Worm (Caenorhabditis elegans) whole organism, midembryonic: ENCODE results near the gene fbxa-38.

Experiments used
- T22C8.4 ChIP-seq: fragments of 200-800 bp; sonication (Bioruptor generic); IDR thresholded peaks from 2 replicates; pipeline ENCODE4 v1.3.6; 2022; ENCODE audit warnings: missing genetic modification characterization, missing compliant biosample characterization
- cog-1 ChIP-seq: sonication (generic microtip); optimal IDR thresholded peaks from 2 replicates; lab custom pipeline; 2016; ENCODE audit warnings: missing genetic modification characterization, missing compliant biosample characterization
- flt-1 ChIP-seq: fragments of 200-800 bp; sonication (Bioruptor generic); IDR thresholded peaks from 2 replicates; pipeline ENCODE4 v1.3.6; 2022; ENCODE audit warnings: missing genetic modification characterization, missing compliant biosample characterization
- klf-2 ChIP-seq: fragments of 200-800 bp; sonication (Bioruptor generic); conservative IDR thresholded peaks from 2 replicates; pipeline ENCODE4 v1.3.6; 2022; ENCODE audit warnings: missing genetic modification reagents, missing genetic modification characterization, missing compliant biosample characterization
- med-1 ChIP-seq: sonication (generic microtip); optimal IDR thresholded peaks from 2 replicates; lab custom pipeline; 2017; ENCODE audit warnings: missing genetic modification characterization, mild to moderate bottlenecking, missing compliant biosample characterization, antibody characterized with exemption, missing genetic modification reagents; ENCODE audit not compliant: insufficient read depth
- ref-1 ChIP-seq: fragments of 200-800 bp; sonication (Bioruptor generic); conservative IDR thresholded peaks from 2 replicates; pipeline ENCODE4 v1.3.6; 2022; ENCODE audit warnings: missing genetic modification reagents, missing genetic modification characterization, missing compliant biosample characterization
- tab-1 ChIP-seq: fragments of 200-800 bp; sonication (Bioruptor generic); IDR thresholded peaks from 2 replicates; pipeline ENCODE4 v1.3.6; 2022; ENCODE audit warnings: missing genetic modification characterization, missing compliant biosample characterization
- ztf-23 ChIP-seq: fragments of 200-800 bp; sonication (Bioruptor generic); IDR thresholded peaks from 2 replicates; pipeline ENCODE4 v1.3.6; 2022; ENCODE audit warnings: missing genetic modification reagents, missing genetic modification characterization, missing compliant biosample characterization
- ztf-29 ChIP-seq: fragments of 200-800 bp; sonication (Bioruptor generic); IDR thresholded peaks from 2 replicates; pipeline ENCODE4 v1.3.6; 2022; ENCODE audit warnings: missing genetic modification reagents, missing genetic modification characterization, missing compliant biosample characterization

The fbxa-38 gene

DNA sequence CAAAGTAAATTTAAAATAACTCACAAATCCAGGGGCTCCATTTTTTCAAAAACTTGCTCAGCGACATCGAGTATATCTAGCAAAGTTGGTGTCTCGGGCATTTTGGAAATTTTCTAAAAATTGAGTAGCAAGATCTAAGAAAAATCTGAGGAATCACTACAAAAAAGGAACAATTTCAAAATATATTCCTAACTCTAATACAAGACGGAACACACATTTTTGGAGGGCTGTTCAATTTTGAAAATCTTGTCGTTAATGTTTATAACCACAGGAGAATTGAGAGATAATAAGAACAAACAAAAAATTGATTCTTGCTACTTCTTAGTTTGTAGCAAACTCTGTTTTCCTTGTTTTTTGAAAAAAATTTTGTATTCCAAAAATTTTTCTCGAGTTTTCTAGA, 7.9 kb downstream of the fbxa-38 start, which contains the start of gene fbxa-47:
TSS of gene fbxa-47 (minus strand) at position 101 of the 400 bp plus-strand sequence.
- TF ChIP-seq klf-2 (GFP tag; lab: Robert Waterston, UW): no peak
- no peak for TF ChIP-seq ztf-29 (GFP tag; lab: Robert Waterston, UW)
- TF ChIP-seq flt-1 (GFP tag; lab: Robert Waterston, UW): no peak
- TF ChIP-seq cog-1 (tag; lab: Kevin White, UChicago): no peak
- TF ChIP-seq tab-1 (GFP tag; lab: Robert Waterston, UW): no peak
- no peak for TF ChIP-seq ref-1 (GFP tag; lab: Robert Waterston, UW)
- no peak for TF ChIP-seq T22C8.4
- no peak for TF ChIP-seq ztf-23 (GFP tag; lab: Robert Waterston, UW)
- no peak for TF ChIP-seq med-1 (GFP tag; lab: Kevin White, UChicago)

DNA sequence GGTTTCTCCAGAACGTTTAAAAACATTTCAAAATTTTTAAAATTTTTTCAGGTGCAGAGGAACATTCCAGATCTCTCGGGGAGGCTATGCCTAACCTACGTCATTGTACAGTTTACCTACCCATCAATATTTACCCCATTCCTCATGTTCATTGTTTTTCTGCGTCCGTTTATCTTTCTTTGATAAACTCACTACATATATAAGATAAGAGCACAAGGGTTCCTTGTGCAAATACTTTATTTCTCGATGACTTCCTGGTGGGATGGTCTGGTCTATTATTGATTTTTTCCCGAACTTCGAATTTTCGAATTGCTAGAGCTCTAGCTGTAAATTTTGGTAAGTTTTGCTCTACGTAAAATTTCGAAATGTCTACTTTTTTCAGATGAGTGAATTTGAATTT, 8.9 kb downstream of the fbxa-38 start:
- TF ChIP-seq ztf-29 (GFP tag; lab: Robert Waterston, UW) (no peak), ztf-23 (GFP tag; lab: Robert Waterston, UW) (no peak), cog-1 (tag; lab: Kevin White, UChicago) (no peak), flt-1 (GFP tag; lab: Robert Waterston, UW) (no peak), med-1 (GFP tag; lab: Kevin White, UChicago) (no peak), klf-2 (GFP tag; lab: Robert Waterston, UW) (no peak), T22C8.4 (no peak), ref-1 (GFP tag; lab: Robert Waterston, UW) (no peak), tab-1 (GFP tag; lab: Robert Waterston, UW) (no peak)

DNA sequence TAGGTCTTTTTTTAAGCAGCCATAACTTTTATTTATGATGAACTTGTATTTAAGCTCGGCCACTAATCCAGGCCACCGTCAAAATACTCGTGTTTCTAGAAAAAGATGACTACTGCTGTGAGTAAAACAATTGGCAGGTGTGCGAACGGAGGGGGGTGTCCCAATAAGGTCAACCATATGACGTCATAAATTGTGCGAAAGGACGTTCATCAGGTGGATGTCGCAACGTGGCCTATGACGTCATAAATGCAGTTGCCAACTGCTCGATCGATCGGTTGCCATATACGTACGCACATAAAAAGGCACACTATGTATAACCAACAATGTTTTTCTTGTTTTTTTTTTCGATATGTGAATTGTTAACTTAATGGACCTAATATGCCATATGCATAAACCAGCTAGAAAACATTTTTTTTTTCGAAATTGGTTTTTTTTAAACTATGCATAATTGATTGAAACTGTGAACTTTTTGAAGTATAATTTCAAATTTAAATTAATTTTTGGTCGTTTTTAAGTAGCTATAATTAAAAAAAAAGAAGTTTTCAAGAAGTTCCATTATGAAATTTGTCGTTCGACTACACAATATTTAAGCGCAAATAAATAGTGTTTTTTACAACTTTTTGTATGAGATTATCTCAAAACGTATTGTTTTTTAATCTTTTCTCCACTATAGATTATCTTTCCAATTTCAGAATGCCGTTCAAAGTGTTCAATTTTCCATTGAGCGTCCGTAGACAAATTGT, 9.9 kb downstream of the fbxa-38 start, which contains the start of gene C39B5.2:
TSS of gene C39B5.2 (plus strand) at position 693 of the 743 bp plus-strand sequence.
- TF ChIP-seq flt-1 (GFP tag; lab: Robert Waterston, UW): peak; percentile 52; the same call in 1 of the 2 replicates
- TF ChIP-seq ztf-29 (GFP tag; lab: Robert Waterston, UW): no peak
- TF ChIP-seq med-1 (GFP tag; lab: Kevin White, UChicago): no peak

DNA sequence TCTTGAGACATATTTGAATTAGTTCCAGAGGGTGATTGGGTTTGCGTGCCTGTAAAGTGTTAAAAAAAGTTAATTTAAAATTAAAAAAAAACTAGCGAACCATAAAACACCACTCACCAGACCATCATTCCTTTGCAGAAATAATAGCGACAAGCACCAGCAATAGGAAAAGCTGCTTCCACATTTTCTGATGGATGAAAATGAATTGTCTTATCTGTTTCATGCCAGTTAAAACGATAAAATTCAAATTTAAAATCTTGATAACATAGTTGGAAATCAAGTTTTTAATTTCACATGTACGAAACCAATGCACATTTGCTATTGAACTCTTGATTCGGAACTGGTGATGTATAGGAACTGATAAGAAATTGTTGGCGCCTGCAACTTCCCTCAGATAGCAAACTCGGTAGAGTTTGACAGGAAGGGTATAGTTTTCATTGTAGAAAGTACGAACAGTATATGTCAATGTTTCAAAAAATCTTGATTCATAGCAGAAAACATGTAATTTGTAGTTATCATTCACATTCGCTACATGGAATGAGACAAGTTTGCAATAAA, 15.2 kb downstream of the fbxa-38 start, which contains the start of gene C39B5.10:
TSS of gene C39B5.10 (minus strand) at position 51 of the 558 bp plus-strand sequence.
- TF ChIP-seq flt-1 (GFP tag; lab: Robert Waterston, UW): no peak
- no peak for TF ChIP-seq cog-1 (tag; lab: Kevin White, UChicago)
- no peak for TF ChIP-seq ztf-29 (GFP tag; lab: Robert Waterston, UW)
- TF ChIP-seq T22C8.4: no peak
- TF ChIP-seq med-1 (GFP tag; lab: Kevin White, UChicago): no peak
- no peak for TF ChIP-seq ref-1 (GFP tag; lab: Robert Waterston, UW)
- TF ChIP-seq klf-2 (GFP tag; lab: Robert Waterston, UW): no peak
- TF ChIP-seq tab-1 (GFP tag; lab: Robert Waterston, UW): no peak
- no peak for TF ChIP-seq ztf-23 (GFP tag; lab: Robert Waterston, UW)

DNA sequence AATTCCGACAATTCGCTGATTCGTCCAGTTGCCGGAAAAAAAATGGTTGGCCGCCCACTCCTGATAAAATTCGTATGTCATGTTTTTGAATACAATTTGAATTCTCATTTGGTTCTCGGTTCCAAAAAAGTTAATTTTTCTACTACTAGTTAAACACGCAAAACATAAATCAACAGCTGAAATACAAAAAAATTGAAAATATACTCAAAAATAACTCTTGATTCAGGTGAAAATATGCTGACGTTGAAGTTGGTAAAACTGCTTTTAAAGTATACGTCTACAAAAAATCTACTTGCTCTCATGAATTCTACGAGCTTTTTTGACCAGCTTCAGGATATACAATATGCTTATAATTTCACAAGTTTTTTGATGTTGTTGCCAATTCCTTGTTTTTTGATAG, 16.0 kb downstream of the fbxa-38 start, which contains the start of gene srz-56:
TSS of gene srz-56 (plus strand) at position 301 of the 400 bp plus-strand sequence.
- TF ChIP-seq ztf-29 (GFP tag; lab: Robert Waterston, UW): no peak

DNA sequence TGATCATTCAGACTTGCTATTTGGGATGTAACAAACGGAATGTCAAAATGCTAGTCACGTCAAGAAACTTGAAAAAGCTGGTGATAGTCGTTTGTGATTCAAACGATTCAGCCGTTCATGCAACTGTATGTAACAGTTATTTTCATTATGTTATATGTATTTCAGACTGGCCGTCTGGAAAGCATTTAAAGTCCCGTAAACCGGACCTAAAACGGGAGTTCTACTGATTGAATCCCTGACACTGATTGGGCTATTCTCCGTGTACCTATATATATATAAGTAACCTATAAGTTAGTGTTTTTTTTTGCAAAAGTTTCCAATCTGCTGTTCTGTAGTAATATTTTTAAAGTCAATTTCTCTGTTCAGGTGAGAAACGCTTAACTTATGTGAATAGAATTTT, 19.1 kb downstream of the fbxa-38 start:
- TF ChIP-seq ref-1 (GFP tag; lab: Robert Waterston, UW) (no peak), ztf-23 (GFP tag; lab: Robert Waterston, UW) (no peak), klf-2 (GFP tag; lab: Robert Waterston, UW) (no peak), cog-1 (tag; lab: Kevin White, UChicago) (no peak), T22C8.4 (no peak), tab-1 (GFP tag; lab: Robert Waterston, UW) (no peak), med-1 (GFP tag; lab: Kevin White, UChicago) (no peak), ztf-29 (GFP tag; lab: Robert Waterston, UW) (no peak), flt-1 (GFP tag; lab: Robert Waterston, UW) (no peak)

DNA sequence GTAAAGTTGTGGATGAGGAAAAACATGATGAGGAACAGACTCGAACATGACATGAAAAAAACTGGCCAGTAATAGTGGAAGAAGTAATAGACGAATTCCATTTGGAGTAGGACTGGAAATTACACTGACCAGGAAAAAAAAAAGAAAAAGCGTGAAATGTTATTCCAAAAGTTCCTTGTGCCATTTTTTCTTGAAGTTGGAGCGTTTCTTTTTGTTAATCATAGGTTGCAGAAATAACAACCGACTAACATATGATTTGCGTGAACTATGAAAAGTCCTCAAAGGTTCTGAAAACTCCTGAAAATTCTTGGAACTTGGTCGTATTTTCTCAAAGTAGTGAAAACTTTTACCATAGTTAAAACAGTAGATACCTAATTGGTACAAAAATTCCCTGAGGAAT, 21.3 kb downstream of the fbxa-38 start, which contains the start of gene srd-67:
TSS of gene srd-67 (minus strand) at position 101 of the 400 bp plus-strand sequence.
- TF ChIP-seq cog-1 (tag; lab: Kevin White, UChicago) (no peak), ref-1 (GFP tag; lab: Robert Waterston, UW) (no peak), tab-1 (GFP tag; lab: Robert Waterston, UW) (no peak), T22C8.4 (no peak), med-1 (GFP tag; lab: Kevin White, UChicago) (no peak), flt-1 (GFP tag; lab: Robert Waterston, UW) (no peak), ztf-29 (GFP tag; lab: Robert Waterston, UW) (no peak), klf-2 (GFP tag; lab: Robert Waterston, UW) (no peak)

DNA sequence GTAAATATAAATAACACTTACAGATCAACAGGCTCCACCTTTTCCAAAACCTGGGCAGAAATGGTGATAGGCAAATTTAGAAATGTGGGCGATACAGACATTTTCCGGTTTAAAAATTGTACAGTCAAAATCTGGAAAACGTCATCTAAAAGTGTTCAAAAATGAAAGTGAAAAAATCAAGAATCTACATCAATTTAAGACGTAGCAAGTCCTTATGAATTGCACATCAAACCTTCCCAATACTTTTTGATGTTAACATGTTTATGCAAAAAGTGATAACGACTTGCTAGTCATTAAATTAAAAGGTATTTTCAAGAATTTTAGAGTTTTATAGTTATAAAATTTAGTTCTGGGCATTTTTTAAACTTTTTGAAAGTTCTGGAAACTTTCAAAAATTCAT, 26.9 kb downstream of the fbxa-38 start, which contains the start of gene fbxa-7:
TSS of gene fbxa-7 (minus strand) at position 101 of the 400 bp plus-strand sequence.
- TF ChIP-seq med-1 (GFP tag; lab: Kevin White, UChicago): no peak
- no peak for TF ChIP-seq klf-2 (GFP tag; lab: Robert Waterston, UW)
- no peak for TF ChIP-seq ztf-23 (GFP tag; lab: Robert Waterston, UW)
- no peak for TF ChIP-seq T22C8.4
- TF ChIP-seq tab-1 (GFP tag; lab: Robert Waterston, UW): no peak
- TF ChIP-seq ztf-29 (GFP tag; lab: Robert Waterston, UW): no peak
- TF ChIP-seq flt-1 (GFP tag; lab: Robert Waterston, UW): no peak
- TF ChIP-seq ref-1 (GFP tag; lab: Robert Waterston, UW): no peak
- TF ChIP-seq cog-1 (tag; lab: Kevin White, UChicago): no peak
